Fruit fly (Drosophila melanogaster): ENCODE results near the gene mew.

Gene mew

DNA sequence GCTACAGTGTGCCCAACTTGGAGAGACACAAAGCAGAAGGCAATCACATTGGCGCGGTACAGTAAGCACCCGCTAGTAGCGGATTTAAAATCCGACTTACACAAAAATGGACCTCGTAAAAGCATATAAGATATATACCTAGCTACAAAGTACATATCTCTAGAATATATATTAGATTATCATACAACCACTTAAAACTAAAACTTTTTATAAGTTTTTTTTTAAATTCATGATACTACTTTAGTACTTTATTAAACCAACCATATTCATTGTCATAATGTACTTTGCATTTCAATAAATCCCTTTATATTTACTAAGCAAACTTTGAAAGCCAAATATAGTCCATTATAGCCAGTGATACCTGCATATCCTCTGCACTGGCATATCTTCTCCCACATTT is 16.8 kb upstream of the mew start (continued):
- TF ChIP-seq onecut (GFP tag; IDR thresholded peaks at IDR 0.05), result no peak
- TF ChIP-seq Kr (GFP tag; optimal IDR thresholded peaks at IDR 0.05), result no peak
- no peak for TF ChIP-seq Fer2 (tag; optimal IDR thresholded peaks at IDR 0.05)
- TF ChIP-seq GATAe (GFP tag; conservative IDR thresholded peaks at IDR 0.05), result no peak
- TF ChIP-seq Nf-YA (GFP tag; IDR thresholded peaks at IDR 0.05), result no peak
- peak; percentile 48 for TF ChIP-seq nom (GFP tag; optimal IDR thresholded peaks at IDR 0.05)
- TF ChIP-seq cwo (GFP tag; optimal IDR thresholded peaks at IDR 0.05), result no peak
- no peak; the same call in 1 of the 2 replicates for TF ChIP-seq E2f1 (GFP tag; IDR thresholded peaks at IDR 0.05)
- peak; percentile 18 for TF ChIP-seq CG2116 (GFP tag; optimal IDR thresholded peaks at IDR 0.05)
- no peak for TF ChIP-seq CG11560 (tag; IDR thresholded peaks at IDR 0.05)
- TF ChIP-seq Hand (GFP tag; optimal IDR thresholded peaks at IDR 0.05), result peak; percentile 14
- no peak for TF ChIP-seq scrt (GFP tag; optimal IDR thresholded peaks at IDR 0.05)
- TF ChIP-seq Ets97D (GFP tag; optimal IDR thresholded peaks at IDR 0.05), result no peak
- TF ChIP-seq CG2202 (tag; optimal IDR thresholded peaks at IDR 0.05), result no peak
- peak; percentile 69 for TF ChIP-seq CG18262 (tag; optimal IDR thresholded peaks at IDR 0.05)
- TF ChIP-seq nerfin-1 (tag; optimal IDR thresholded peaks at IDR 0.05), result peak; percentile 10
- TF ChIP-seq Fer1 (GFP tag; optimal IDR thresholded peaks at IDR 0.05), result peak; percentile 23
- no peak for TF ChIP-seq CG15514 (GFP tag; optimal IDR thresholded peaks at IDR 0.05)
- TF ChIP-seq CG5180 (GFP tag; optimal IDR thresholded peaks at IDR 0.05), result no peak
- no peak for TF ChIP-seq Dfd (GFP tag; optimal IDR thresholded peaks at IDR 0.05)
- no peak for TF ChIP-seq aop (GFP tag; IDR thresholded peaks at IDR 0.05)
- no peak for TF ChIP-seq Vsx1 (GFP tag; optimal IDR thresholded peaks at IDR 0.05)
- TF ChIP-seq CG7556 (GFP tag; optimal IDR thresholded peaks at IDR 0.05), result peak; percentile 59
- peak; percentile 37; the same call in 1 of the 2 replicates for TF ChIP-seq Xrp1 (GFP tag; IDR thresholded peaks at IDR 0.05)
- TF ChIP-seq Hmx (GFP tag; optimal IDR thresholded peaks at IDR 0.05), result no peak
- no peak for TF ChIP-seq CG30431 (GFP tag; optimal IDR thresholded peaks at IDR 0.05)
- TF ChIP-seq org-1 (GFP tag; optimal IDR thresholded peaks at IDR 0.05), result peak; percentile 3
- TF ChIP-seq Dip3 (GFP tag; optimal IDR thresholded peaks at IDR 0.05), result no peak
- TF ChIP-seq CG4328 (GFP tag; optimal IDR thresholded peaks at IDR 0.05), result no peak
- peak; percentile 58 for TF ChIP-seq PHDP (tag; optimal IDR thresholded peaks at IDR 0.05)
- TF ChIP-seq vvl (GFP tag; IDR thresholded peaks at IDR 0.05), result peak; percentile 48
- TF ChIP-seq CG17802 (tag; optimal IDR thresholded peaks at IDR 0.05), result no peak
- peak; percentile 57 for TF ChIP-seq slbo (GFP tag; IDR thresholded peaks at IDR 0.05)
- TF ChIP-seq HmgZ (tag; optimal IDR thresholded peaks at IDR 0.05), result peak; percentile 7
- no peak for TF ChIP-seq CG7271 (tag; optimal IDR thresholded peaks at IDR 0.05)
- TF ChIP-seq Sox102F (GFP tag; optimal IDR thresholded peaks at IDR 0.05), result peak; percentile 59
- no peak for TF ChIP-seq CG6272 (GFP tag; IDR thresholded peaks at IDR 0.05)
- no peak for TF ChIP-seq hb (GFP tag; IDR thresholded peaks at IDR 0.05; ENCODE audit: partially characterized antibody)
- no peak for TF ChIP-seq prd (optimal IDR thresholded peaks at IDR 0.05)
- peak; percentile 64 for TF ChIP-seq prd (GFP tag; IDR thresholded peaks at IDR 0.05)
- no peak for TF ChIP-seq CG12942 (GFP tag; optimal IDR thresholded peaks at IDR 0.05)
- TF ChIP-seq Bdp1 (GFP tag; optimal IDR thresholded peaks at IDR 0.05), result no peak
- no peak for TF ChIP-seq wdn (GFP tag; IDR thresholded peaks at IDR 0.05)
- no peak for TF ChIP-seq zen (tag; optimal IDR thresholded peaks at IDR 0.05)
- TF ChIP-seq pum (GFP tag; optimal IDR thresholded peaks at IDR 0.05), result no peak
- TF ChIP-seq YL-1 (GFP tag; optimal IDR thresholded peaks at IDR 0.05), result no peak
- peak; percentile 37 for TF ChIP-seq tin (GFP tag; optimal IDR thresholded peaks at IDR 0.05)
- TF ChIP-seq CG1647 (GFP tag; optimal IDR thresholded peaks at IDR 0.05), result no peak
- TF ChIP-seq ATbp (GFP tag; optimal IDR thresholded peaks at IDR 0.05), result peak; percentile 22
- peak; percentile 37 for TF ChIP-seq Med (GFP tag)
- TF ChIP-seq Doc3 (GFP tag; IDR thresholded peaks at IDR 0.05; ENCODE audit: partially characterized antibody), result no peak
